Fruit fly (Drosophila melanogaster) whole organism, pupa: ENCODE data around the gene CG14269.

ENCODE experiments used
- CG32121 ChIP-seq: fragments of 200-800 bp; sonication (Bioruptor generic); IDR thresholded peaks from 2 replicates; pipeline ENCODE4 v1.3.6; 2022; ENCODE audit warnings: missing biosample characterization, missing genetic modification characterization
- CG34367 ChIP-seq: fragments of 200-800 bp; sonication (Bioruptor generic); optimal IDR thresholded peaks from 2 replicates; lab custom pipeline; 2018; ENCODE audit warnings: missing biosample characterization, mild to moderate bottlenecking, missing genetic modification characterization
- CG4496 ChIP-seq: fragments of 200-800 bp; sonication (Bioruptor generic); IDR thresholded peaks from 3 replicates; pipeline ENCODE4 v1.3.6; 2022; ENCODE audit warnings: missing biosample characterization, missing genetic modification characterization
- CG8301 ChIP-seq: fragments of 200-800 bp; sonication (Bioruptor generic); optimal IDR thresholded peaks from 2 replicates; lab custom pipeline; 2018; ENCODE audit warnings: missing biosample characterization, mild to moderate bottlenecking, missing genetic modification characterization
- D1 ChIP-seq: fragments of 200-800 bp; sonication (Bioruptor generic); optimal IDR thresholded peaks from 2 replicates; lab custom pipeline; 2018; ENCODE audit warnings: missing biosample characterization, mild to moderate bottlenecking, missing genetic modification characterization, moderate library complexity
- EcR ChIP-seq: fragments of 200-800 bp; sonication (Bioruptor generic); optimal IDR thresholded peaks from 3 replicates; lab custom pipeline; 2019; ENCODE audit warnings: missing biosample characterization, missing genetic modification characterization, mild to moderate bottlenecking, moderate library complexity, missing genetic modification reagents
- Ets98B ChIP-seq: fragments of 200-800 bp; sonication (Bioruptor generic); IDR thresholded peaks from 2 replicates; pipeline ENCODE4 v1.3.6; 2022; ENCODE audit warnings: missing biosample characterization, missing genetic modification characterization
- Pif1A ChIP-seq: fragments of 200-800 bp; sonication (Bioruptor generic); optimal IDR thresholded peaks from 3 replicates; lab custom pipeline; 2016; ENCODE audit warnings: missing biosample characterization, missing genetic modification characterization
- Pif1B ChIP-seq: fragments of 200-800 bp; sonication (Bioruptor generic); optimal IDR thresholded peaks from 3 replicates; lab custom pipeline; 2016; ENCODE audit warnings: missing biosample characterization, missing genetic modification characterization

dm6 chrX:3399286-3399685 is 36.3 kb downstream of the CG14269 start:
- no peak for TF ChIP-seq Pif1A (GFP tag; lab: Kevin White, UChicago)
- TF ChIP-seq Ets98B (GFP tag; lab: Robert Waterston, UW), result no peak
- TF ChIP-seq CG32121, result no peak
- TF ChIP-seq EcR, result no peak
- TF ChIP-seq Pif1B (GFP tag; lab: Kevin White, UChicago), result no peak
- TF ChIP-seq D1 (tag; lab: Kevin White, UChicago), result no peak
- no peak for TF ChIP-seq CG34367
- TF ChIP-seq CG8301 (tag; lab: Kevin White, UChicago), result no peak
- TF ChIP-seq CG4496, result no peak
